Fruit fly (Drosophila melanogaster) whole organism: Measurements from ENCODE around the gene eIF4H2.

Experiments
- Dll ChIP-seq: fragments of >200 bp; optimal IDR thresholded peaks from 2 replicates; lab custom pipeline; 2017
- pan ChIP-seq: fragments of >200 bp; optimal IDR thresholded peaks from 2 replicates; lab custom pipeline; 2017
- psq ChIP-seq: fragments of >200 bp; optimal IDR thresholded peaks from 2 replicates; lab custom pipeline; 2017

DNA sequence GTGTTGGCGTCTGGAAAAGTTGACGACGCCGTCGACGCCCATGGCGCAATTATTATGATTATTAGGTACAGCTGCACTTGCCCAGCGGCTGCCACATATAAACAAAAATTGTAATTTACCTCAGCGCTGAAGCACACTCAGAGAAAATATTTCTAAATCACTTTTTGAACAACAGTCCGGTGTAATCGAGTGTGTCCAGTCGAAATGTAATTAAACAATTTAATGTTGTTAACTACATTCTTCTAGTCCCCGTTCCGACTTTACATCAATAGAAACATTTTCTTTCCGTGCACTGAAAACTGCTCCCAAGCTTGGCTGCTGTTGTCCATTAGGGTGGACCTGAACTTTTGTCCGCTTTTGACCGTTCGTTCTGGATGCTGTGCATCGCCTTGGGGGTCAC lies 3.1 kb downstream of the eIF4H2 start:
- TF ChIP-seq psq (no peak), Dll (no peak), pan (no peak)
